Worm (Caenorhabditis elegans): Measurements from ENCODE around the gene srz-103.

- no peak for TF ChIP-seq ces-1 (GFP tag; optimal IDR thresholded peaks at IDR 0.05)
- no peak for TF ChIP-seq sptf-1 (tag; optimal IDR thresholded peaks at IDR 0.05)
- TF ChIP-seq nhr-76 (tag; optimal IDR thresholded peaks at IDR 0.05): no peak
- no peak for TF ChIP-seq ama-1 (optimal IDR thresholded peaks at IDR 0.05)
- no peak for TF ChIP-seq mab-9 (GFP tag; IDR thresholded peaks at IDR 0.05)
Observed at ce11 chrV:16687227-16687626, 8.1 kb upstream of the srz-103 start, which contains the start of gene srz-102.

All from whole organism, L1 larva.